Fruit fly (Drosophila melanogaster): Measurements from ENCODE around the gene CG17717.

dm6 chrX:6615476-6615875, 26.4 kb downstream of the CG17717 start:
- TF ChIP-seq EcR (GFP tag; optimal IDR thresholded peaks at IDR 0.05) = no peak
- no peak for TF ChIP-seq psq (optimal IDR thresholded peaks at IDR 0.05)
